Fruit fly (Drosophila melanogaster) whole organism, embryonic: ENCODE data around the gene Mco1.

Source experiments
- B-H2 ChIP-seq: fragments of 200-800 bp; sonication (Bioruptor generic); optimal IDR thresholded peaks from 2 replicates; lab custom pipeline; 2018; ENCODE audit warnings: missing biosample characterization, mild to moderate bottlenecking, missing genetic modification characterization
- BtbVII ChIP-seq: fragments of 200-800 bp; sonication (Bioruptor generic); optimal IDR thresholded peaks from 3 replicates; lab custom pipeline; 2017; ENCODE audit warnings: missing biosample characterization, mild to moderate bottlenecking, missing genetic modification characterization
- CG12744 ChIP-seq: fragments of 200-800 bp; sonication (Bioruptor generic); optimal IDR thresholded peaks from 2 replicates; lab custom pipeline; 2016; ENCODE audit warnings: missing biosample characterization, missing genetic modification characterization
- CG13287 ChIP-seq: fragments of 200-800 bp; sonication (Bioruptor generic); IDR thresholded peaks from 2 replicates; pipeline ENCODE4 v1.3.6; 2022; ENCODE audit warnings: missing biosample characterization, missing genetic modification characterization; ENCODE audit not compliant: partially characterized antibody
- CG14014 ChIP-seq: fragments of 200-800 bp; sonication (Bioruptor generic); IDR thresholded peaks from 2 replicates; pipeline ENCODE4 v1.3.6; 2022; ENCODE audit warnings: missing biosample characterization, missing genetic modification characterization
- CG15696 ChIP-seq: fragments of 200-800 bp; sonication (Bioruptor generic); optimal IDR thresholded peaks from 2 replicates; lab custom pipeline; 2019; ENCODE audit warnings: missing biosample characterization, mild to moderate bottlenecking, missing genetic modification characterization, moderate library complexity
- CG1603 ChIP-seq: fragments of 200-800 bp; sonication (Bioruptor generic); optimal IDR thresholded peaks from 2 replicates; lab custom pipeline; 2019; ENCODE audit warnings: missing biosample characterization, mild to moderate bottlenecking, missing genetic modification characterization, moderate library complexity
- CG16863 ChIP-seq: fragments of 200-800 bp; sonication (Bioruptor generic); optimal IDR thresholded peaks from 3 replicates; lab custom pipeline; 2016; ENCODE audit warnings: missing biosample characterization, missing genetic modification characterization
- CG17359 ChIP-seq: fragments of 200-800 bp; sonication (Bioruptor generic); optimal IDR thresholded peaks from 3 replicates; lab custom pipeline; 2018; ENCODE audit warnings: missing biosample characterization, mild to moderate bottlenecking, missing genetic modification characterization, moderate library complexity
- CG2875 ChIP-seq: fragments of 200-800 bp; sonication (Bioruptor generic); optimal IDR thresholded peaks from 2 replicates; lab custom pipeline; 2017; ENCODE audit warnings: missing biosample characterization, mild to moderate bottlenecking, missing genetic modification characterization, missing genetic modification reagents
- CG31365 ChIP-seq: fragments of 200-800 bp; sonication (Bioruptor generic); optimal IDR thresholded peaks from 2 replicates; lab custom pipeline; 2018; ENCODE audit warnings: missing biosample characterization, mild to moderate bottlenecking, missing genetic modification characterization
- CG32772 ChIP-seq: fragments of 200-800 bp; sonication (Bioruptor generic); IDR thresholded peaks from 2 replicates; pipeline ENCODE4 v1.3.6; 2022; ENCODE audit warnings: missing biosample characterization, missing genetic modification characterization
- CG33213 ChIP-seq: fragments of 200-800 bp; sonication (Bioruptor generic); optimal IDR thresholded peaks from 3 replicates; lab custom pipeline; 2016; ENCODE audit warnings: missing biosample characterization, missing genetic modification characterization
- CG3726 ChIP-seq: fragments of 200-800 bp; sonication (Bioruptor generic); IDR thresholded peaks from 3 replicates; pipeline ENCODE4, ENCODE4 v1.3.6; 2022; ENCODE audit warnings: missing biosample characterization, missing genetic modification characterization
- CG4328 ChIP-seq: fragments of 200-800 bp; sonication (Bioruptor generic); optimal IDR thresholded peaks from 3 replicates; lab custom pipeline; 2017; ENCODE audit warnings: missing biosample characterization, missing genetic modification reagents, missing genetic modification characterization
- CG6175 ChIP-seq: fragments of 200-800 bp; sonication (Bioruptor generic); IDR thresholded peaks from 3 replicates; pipeline ENCODE4 v1.3.6; 2022; ENCODE audit warnings: missing biosample characterization, missing genetic modification characterization
- CG6683 ChIP-seq: fragments of 200-800 bp; sonication (Bioruptor generic); optimal IDR thresholded peaks from 2 replicates; lab custom pipeline; 2017; ENCODE audit warnings: missing biosample characterization, mild to moderate bottlenecking, missing genetic modification characterization, missing genetic modification reagents
- CG7786 ChIP-seq: fragments of 200-800 bp; sonication (Bioruptor generic); optimal IDR thresholded peaks from 2 replicates; lab custom pipeline; 2016; ENCODE audit warnings: missing biosample characterization, missing genetic modification characterization
- Chrac-16 ChIP-seq: fragments of 200-800 bp; sonication (Bioruptor generic); optimal IDR thresholded peaks from 3 replicates; lab custom pipeline; 2016; ENCODE audit warnings: missing biosample characterization, missing genetic modification characterization
- CrebB ChIP-seq: fragments of 200-800 bp; sonication (Bioruptor generic); optimal IDR thresholded peaks from 3 replicates; lab custom pipeline; 2018; ENCODE audit warnings: missing biosample characterization, mild to moderate bottlenecking, missing genetic modification characterization
- D19A ChIP-seq: fragments of 200-800 bp; optimal IDR thresholded peaks from 3 replicates; lab custom pipeline; 2019; ENCODE audit warnings: missing biosample characterization, mild to moderate bottlenecking, missing genetic modification characterization, moderate library complexity
- Dek ChIP-seq: fragments of 200-800 bp; sonication (Bioruptor generic); optimal IDR thresholded peaks from 3 replicates; lab custom pipeline; 2019; ENCODE audit warnings: missing biosample characterization, mild to moderate bottlenecking, missing genetic modification characterization, moderate library complexity
- Dp ChIP-seq: fragments of 200-800 bp; sonication (Bioruptor generic); optimal IDR thresholded peaks from 2 replicates; lab custom pipeline; 2018; ENCODE audit warnings: missing biosample characterization, mild to moderate bottlenecking, missing genetic modification characterization, moderate library complexity
- H15 ChIP-seq: fragments of 200-800 bp; sonication (Bioruptor generic); IDR thresholded peaks from 3 replicates; pipeline ENCODE4 v1.3.6; 2022; ENCODE audit warnings: missing biosample characterization, missing genetic modification characterization
- Kr ChIP-seq: fragments of 200-800 bp; sonication (Bioruptor generic); optimal IDR thresholded peaks from 2 replicates; lab custom pipeline; 2017; ENCODE audit warnings: missing biosample characterization, mild to moderate bottlenecking, missing genetic modification characterization
- Rfx ChIP-seq: fragments of 200-800 bp; sonication (Bioruptor generic); IDR thresholded peaks from 2 replicates; pipeline ENCODE4 v1.3.6; 2022; ENCODE audit warnings: missing biosample characterization, missing genetic modification characterization
- Sry-δ ChIP-seq: fragments of 200-800 bp; sonication (Bioruptor generic); optimal IDR thresholded peaks from 2 replicates; lab custom pipeline; 2016; ENCODE audit warnings: missing biosample characterization, missing genetic modification characterization
- Trl ChIP-seq, 3 experiments: fragments of >200 bp in 2 of 3; fragments of 200-800 bp in 1 of 3; sonication (Bioruptor generic) in 1 of 3; optimal IDR thresholded peaks; 2 replicates in 1 of 3; 3 replicates in 2 of 3; lab custom pipeline; 2016 to 2017; ENCODE audit warnings: missing biosample characterization in 1 of 3, missing genetic modification characterization in 1 of 3
- YL-1 ChIP-seq: fragments of 200-800 bp; sonication (Bioruptor generic); optimal IDR thresholded peaks from 3 replicates; lab custom pipeline; 2017; ENCODE audit warnings: missing biosample characterization, mild to moderate bottlenecking, missing genetic modification characterization
- bbx ChIP-seq: fragments of 200-800 bp; sonication (Bioruptor generic); IDR thresholded peaks from 2 replicates; pipeline ENCODE4 v1.3.6; 2022; ENCODE audit warnings: missing biosample characterization, missing genetic modification characterization; ENCODE audit not compliant: partially characterized antibody
- bigmax ChIP-seq: fragments of 200-800 bp; sonication (Bioruptor generic); optimal IDR thresholded peaks from 2 replicates; lab custom pipeline; 2018; ENCODE audit warnings: missing biosample characterization, mild to moderate bottlenecking, missing genetic modification characterization
- br ChIP-seq: fragments of >200 bp; optimal IDR thresholded peaks from 2 replicates; lab custom pipeline; 2017
- chm ChIP-seq: fragments of 200-800 bp; sonication (Bioruptor generic); IDR thresholded peaks from 2 replicates; pipeline ENCODE4 v1.3.6; 2022; ENCODE audit warnings: missing biosample characterization, missing genetic modification characterization
- cwo ChIP-seq: fragments of 200-800 bp; sonication (Bioruptor generic); optimal IDR thresholded peaks from 3 replicates; lab custom pipeline; 2017; ENCODE audit warnings: missing biosample characterization, missing genetic modification characterization, mild to moderate bottlenecking, moderate library complexity, missing genetic modification reagents
- dan ChIP-seq: fragments of 200-800 bp; sonication (Bioruptor generic); IDR thresholded peaks from 2 replicates; pipeline ENCODE4 v1.3.6; 2022; ENCODE audit warnings: missing biosample characterization, missing genetic modification characterization
- danr ChIP-seq: fragments of 200-800 bp; sonication (Bioruptor generic); IDR thresholded peaks from 2 replicates; pipeline ENCODE4 v1.3.6; 2022; ENCODE audit warnings: missing biosample characterization, missing genetic modification characterization
- dimm ChIP-seq: fragments of 200-800 bp; sonication (Bioruptor generic); IDR thresholded peaks from 2 replicates; pipeline ENCODE4 v1.3.6; 2022; ENCODE audit warnings: missing biosample characterization, missing genetic modification characterization
- eyg ChIP-seq: fragments of 200-800 bp; sonication (Bioruptor generic); optimal IDR thresholded peaks from 3 replicates; lab custom pipeline; 2016; ENCODE audit warnings: missing biosample characterization, missing genetic modification characterization
- gem ChIP-seq: fragments of 200-800 bp; sonication (Bioruptor generic); optimal IDR thresholded peaks from 2 replicates; lab custom pipeline; 2019; ENCODE audit warnings: missing biosample characterization, mild to moderate bottlenecking, missing genetic modification characterization, moderate library complexity
- gfzf ChIP-seq: fragments of 200-800 bp; sonication (Bioruptor generic); optimal IDR thresholded peaks from 2 replicates; lab custom pipeline; 2016; ENCODE audit warnings: missing biosample characterization, mild to moderate bottlenecking, missing genetic modification characterization, moderate library complexity
- lilli ChIP-seq: fragments of 200-800 bp; sonication (Bioruptor generic); optimal IDR thresholded peaks from 3 replicates; lab custom pipeline; 2016; ENCODE audit warnings: missing biosample characterization, missing genetic modification characterization
- pnt ChIP-seq: fragments of 200-800 bp; sonication (Bioruptor generic); optimal IDR thresholded peaks from 3 replicates; lab custom pipeline; 2016; ENCODE audit warnings: missing biosample characterization, missing genetic modification characterization
- ranshi ChIP-seq: fragments of 200-800 bp; sonication (Bioruptor generic); IDR thresholded peaks from 2 replicates; pipeline ENCODE4 v1.3.6; 2022; ENCODE audit warnings: missing biosample characterization, missing genetic modification characterization
- repo ChIP-seq: fragments of 200-800 bp; sonication (Bioruptor generic); optimal IDR thresholded peaks from 2 replicates; lab custom pipeline; 2016; ENCODE audit warnings: missing biosample characterization, missing genetic modification characterization
- ro ChIP-seq: fragments of 200-800 bp; sonication (Bioruptor generic); IDR thresholded peaks from 2 replicates; pipeline ENCODE4 v1.3.6; 2022; ENCODE audit warnings: missing biosample characterization, missing genetic modification characterization
- sisA ChIP-seq: fragments of 200-800 bp; sonication (Bioruptor generic); IDR thresholded peaks from 2 replicates; pipeline ENCODE4 v1.3.6; 2022; ENCODE audit warnings: missing biosample characterization, missing genetic modification characterization
- so ChIP-seq: fragments of 200-800 bp; sonication (Bioruptor generic); IDR thresholded peaks from 3 replicates; pipeline ENCODE4 v1.3.6; 2022; ENCODE audit warnings: missing biosample characterization, missing genetic modification characterization
- ssp ChIP-seq: fragments of 200-800 bp; sonication (Bioruptor generic); IDR thresholded peaks from 2 replicates; pipeline ENCODE4 v1.3.6; 2022; ENCODE audit warnings: missing biosample characterization, missing genetic modification characterization
- tgo ChIP-seq: fragments of 200-800 bp; sonication (Bioruptor generic); IDR thresholded peaks from 3 replicates; pipeline ENCODE4 v1.3.6; 2022; ENCODE audit warnings: missing biosample characterization, missing genetic modification characterization
- tll ChIP-seq, 2 experiments: fragments of 200-800 bp in 1 of 2; fragments of >200 bp in 1 of 2; sonication (Bioruptor generic) in 1 of 2; optimal IDR thresholded peaks; 2 replicates each; lab custom pipeline; 2017 to 2019; ENCODE audit warnings: missing biosample characterization in 2 of 2, missing genetic modification characterization in 2 of 2, mild to moderate bottlenecking in 1 of 2, moderate library complexity in 1 of 2
- toy ChIP-seq: fragments of 200-800 bp; sonication (Bioruptor generic); IDR thresholded peaks from 2 replicates; pipeline ENCODE4 v1.3.6; 2022; ENCODE audit warnings: missing biosample characterization, missing genetic modification characterization
- wor ChIP-seq: fragments of 200-800 bp; sonication (Bioruptor generic); IDR thresholded peaks from 2 replicates; pipeline ENCODE4 v1.3.6; 2022; ENCODE audit warnings: missing biosample characterization, missing genetic modification characterization

Gene Mco1

dm6 chr2L:9387240-9387672 lies 29.1 kb upstream of the Mco1 start, which contains the start of gene Aldh (continued):
- TF ChIP-seq CG2875 (GFP tag; lab: Kevin White, UChicago) (no peak), B-H2 (GFP tag; lab: Kevin White, UChicago) (peak; percentile 50), gfzf (GFP tag; lab: Kevin White, UChicago) (no peak), pnt (GFP tag; lab: Kevin White, UChicago) (no peak), sisA (GFP tag; lab: Robert Waterston, UW) (no peak), dan (GFP tag; lab: Robert Waterston, UW) (no peak), cwo (GFP tag; lab: Kevin White, UChicago) (peak; percentile 46), repo (GFP tag; lab: Kevin White, UChicago) (no peak), eyg (GFP tag; lab: Kevin White, UChicago) (no peak), bbx (GFP tag; lab: Robert Waterston, UW) (no peak), CG31365 (no peak), CG17359 (no peak), CG13287 (GFP tag; lab: Robert Waterston, UW) (no peak), CG15696 (tag; lab: Kevin White, UChicago) (no peak), gem (tag; lab: Kevin White, UChicago) (peak; percentile 63), CG32772 (GFP tag; lab: Robert Waterston, UW) (0 out of 2 replicates have a peak, but pooled peaks have one; percentile 5), Rfx (GFP tag; lab: Robert Waterston, UW) (peak; percentile 80), CrebB (tag; lab: Kevin White, UChicago) (no peak), CG1603 (tag; lab: Kevin White, UChicago) (no peak), Dp (no peak), wor (GFP tag; lab: Robert Waterston, UW) (no peak), toy (no peak), CG7786 (GFP tag; lab: Kevin White, UChicago) (no peak), YL-1 (GFP tag; lab: Kevin White, UChicago) (no peak), lilli (no peak), H15 (GFP tag; lab: Robert Waterston, UW) (no peak), chm (GFP tag; lab: Robert Waterston, UW) (no peak), Sry-δ (GFP tag; lab: Kevin White, UChicago) (no peak), Dek (peak; percentile 56), CG16863 (GFP tag; lab: Kevin White, UChicago) (no peak), CG6683 (no peak), CG6175 (GFP tag; lab: Robert Waterston, UW) (0 out of 3 replicates have a peak, but pooled peaks have one; percentile 34), danr (GFP tag; lab: Robert Waterston, UW) (no peak), bigmax (GFP tag; lab: Kevin White, UChicago) (no peak), ranshi (GFP tag; lab: Robert Waterston, UW) (no peak), CG4328 (GFP tag; lab: Kevin White, UChicago) (peak; percentile 20), CG33213 (GFP tag; lab: Kevin White, UChicago) (no peak), CG14014 (GFP tag; lab: Robert Waterston, UW) (no peak), tll (GFP tag; optimal IDR thresholded peaks at IDR 0.05; lab: Kevin White, UChicago) (no peak), br (lab: Kevin White, UChicago) (no peak), BtbVII (GFP tag; lab: Kevin White, UChicago) (no peak), ro (GFP tag; lab: Robert Waterston, UW) (no peak), tgo (no peak), CG3726 (GFP tag; lab: Robert Waterston, UW) (no peak), ssp (GFP tag; lab: Robert Waterston, UW) (no peak), Kr (GFP tag; lab: Kevin White, UChicago) (no peak), Trl (optimal IDR thresholded peaks at IDR 0.05; lab: Kevin White, UChicago) (no peak), Trl (GFP tag; optimal IDR thresholded peaks at IDR 0.05; lab: Kevin White, UChicago) (no peak), CG12744 (GFP tag; lab: Kevin White, UChicago) (no peak), D19A (tag; lab: Kevin White, UChicago) (no peak), dimm (GFP tag; lab: Robert Waterston, UW) (no peak), so (GFP tag; lab: Robert Waterston, UW) (no peak), Chrac-16 (GFP tag; lab: Kevin White, UChicago) (no peak)
